Fruit fly (Drosophila melanogaster) whole organism, embryonic: ENCODE results near the gene Hel25E.
A peak's percentile ranks its signal among the peaks of the same experiment; 100 is the strongest.

ENCODE experiments used
- Abd-B ChIP-seq: fragments of 200-800 bp; sonication (Bioruptor generic); optimal IDR thresholded peaks from 2 replicates; lab custom pipeline; 2018; ENCODE audit warnings: missing biosample characterization, mild to moderate bottlenecking, missing genetic modification characterization, moderate library complexity
- BtbVII ChIP-seq: fragments of 200-800 bp; sonication (Bioruptor generic); optimal IDR thresholded peaks from 3 replicates; lab custom pipeline; 2017; ENCODE audit warnings: missing biosample characterization, mild to moderate bottlenecking, missing genetic modification characterization
- CG10274 ChIP-seq: fragments of 200-800 bp; sonication (Bioruptor generic); optimal IDR thresholded peaks from 3 replicates; lab custom pipeline; 2017; ENCODE audit warnings: missing biosample characterization, mild to moderate bottlenecking, missing genetic modification characterization
- CG11398 ChIP-seq: fragments of 200-800 bp; sonication (Bioruptor generic); optimal IDR thresholded peaks from 2 replicates; lab custom pipeline; 2016; ENCODE audit warnings: missing biosample characterization, missing genetic modification characterization
- CG11456 ChIP-seq: fragments of 200-800 bp; sonication (Bioruptor generic); IDR thresholded peaks from 3 replicates; pipeline ENCODE4 v1.3.6; 2022; ENCODE audit warnings: missing biosample characterization, missing genetic modification characterization
- CG12071 ChIP-seq: fragments of 200-800 bp; sonication (Bioruptor generic); optimal IDR thresholded peaks from 3 replicates; lab custom pipeline; 2018; ENCODE audit warnings: missing biosample characterization, mild to moderate bottlenecking, missing genetic modification characterization
- CG12391 ChIP-seq: fragments of 200-800 bp; sonication (Bioruptor generic); optimal IDR thresholded peaks from 3 replicates; lab custom pipeline; 2018; ENCODE audit warnings: missing biosample characterization, mild to moderate bottlenecking, missing genetic modification characterization, moderate library complexity
- CG13424 ChIP-seq: fragments of 200-800 bp; sonication (Bioruptor generic); optimal IDR thresholded peaks from 2 replicates; lab custom pipeline; 2019; ENCODE audit warnings: missing biosample characterization, mild to moderate bottlenecking, missing genetic modification characterization, moderate library complexity
- CG14710 ChIP-seq: fragments of 200-800 bp; sonication (Bioruptor generic); optimal IDR thresholded peaks from 3 replicates; lab custom pipeline; 2019; ENCODE audit warnings: missing biosample characterization, mild to moderate bottlenecking, missing genetic modification characterization, moderate library complexity
- CG16815 ChIP-seq: fragments of 200-800 bp; sonication (Bioruptor generic); optimal IDR thresholded peaks from 3 replicates; lab custom pipeline; 2017; ENCODE audit warnings: missing biosample characterization, mild to moderate bottlenecking, missing genetic modification characterization
- CG18011 ChIP-seq: fragments of 200-800 bp; sonication (Bioruptor generic); optimal IDR thresholded peaks from 2 replicates; lab custom pipeline; 2017; ENCODE audit warnings: missing biosample characterization, missing genetic modification characterization, mild to moderate bottlenecking, moderate library complexity, missing genotype
- CG2678 ChIP-seq: fragments of 200-800 bp; sonication (Bioruptor generic); optimal IDR thresholded peaks from 3 replicates; lab custom pipeline; 2019; ENCODE audit warnings: missing biosample characterization, mild to moderate bottlenecking, missing genetic modification characterization, moderate library complexity
- CG3838 ChIP-seq: fragments of 200-800 bp; sonication (Bioruptor generic); optimal IDR thresholded peaks from 3 replicates; lab custom pipeline; 2016; ENCODE audit warnings: missing biosample characterization, missing genetic modification characterization
- CG4730 ChIP-seq: fragments of 200-800 bp; sonication (Bioruptor generic); IDR thresholded peaks from 2 replicates; pipeline ENCODE4 v1.3.6; 2022; ENCODE audit warnings: missing biosample characterization, missing genetic modification characterization
- CG6791 ChIP-seq: fragments of 200-800 bp; sonication (Bioruptor generic); IDR thresholded peaks from 3 replicates; pipeline ENCODE4 v1.3.6; 2022; ENCODE audit warnings: missing biosample characterization, missing genetic modification characterization; ENCODE audit not compliant: partially characterized antibody
- CG7556 ChIP-seq: fragments of 200-800 bp; sonication (Bioruptor generic); optimal IDR thresholded peaks from 2 replicates; lab custom pipeline; 2017; ENCODE audit warnings: missing biosample characterization, mild to moderate bottlenecking, missing genetic modification characterization
- CG7839 ChIP-seq: fragments of 200-800 bp; sonication (Bioruptor generic); optimal IDR thresholded peaks from 3 replicates; lab custom pipeline; 2018; ENCODE audit warnings: missing biosample characterization, mild to moderate bottlenecking, missing genetic modification characterization, moderate library complexity
- CG9727 ChIP-seq: fragments of 200-800 bp; sonication (Bioruptor generic); optimal IDR thresholded peaks from 3 replicates; lab custom pipeline; 2017; ENCODE audit warnings: missing biosample characterization, mild to moderate bottlenecking, missing genetic modification characterization
- CG9797 ChIP-seq: fragments of 200-800 bp; sonication (Bioruptor generic); optimal IDR thresholded peaks from 3 replicates; lab custom pipeline; 2018; ENCODE audit warnings: missing biosample characterization, mild to moderate bottlenecking, missing genetic modification characterization
- CTCF ChIP-seq: fragments of 200-800 bp; sonication (Bioruptor generic); optimal IDR thresholded peaks from 2 replicates; lab custom pipeline; 2017; ENCODE audit warnings: missing biosample characterization, mild to moderate bottlenecking, missing genetic modification characterization, moderate library complexity
- Camta ChIP-seq: fragments of 200-800 bp; sonication (Bioruptor generic); optimal IDR thresholded peaks from 2 replicates; lab custom pipeline; 2016; ENCODE audit warnings: missing biosample characterization, missing genetic modification characterization
- CrebB ChIP-seq: fragments of 200-800 bp; sonication (Bioruptor generic); optimal IDR thresholded peaks from 3 replicates; lab custom pipeline; 2018; ENCODE audit warnings: missing biosample characterization, mild to moderate bottlenecking, missing genetic modification characterization
- Fer3 ChIP-seq: fragments of 200-800 bp; sonication (Bioruptor generic); optimal IDR thresholded peaks from 2 replicates; lab custom pipeline; 2018; ENCODE audit warnings: missing biosample characterization, mild to moderate bottlenecking, missing genetic modification characterization, moderate library complexity
- Hr3 ChIP-seq: fragments of 200-800 bp; sonication (Bioruptor generic); optimal IDR thresholded peaks from 3 replicates; lab custom pipeline; 2016; ENCODE audit warnings: missing biosample characterization, missing genetic modification characterization
- Max ChIP-seq: fragments of 200-800 bp; sonication (Bioruptor generic); optimal IDR thresholded peaks from 2 replicates; lab custom pipeline; 2016; ENCODE audit warnings: missing biosample characterization, mild to moderate bottlenecking, missing genetic modification characterization
- Neu2 ChIP-seq: fragments of 200-800 bp; sonication (Bioruptor generic); optimal IDR thresholded peaks from 3 replicates; lab custom pipeline; 2016; ENCODE audit warnings: missing biosample characterization, missing genetic modification characterization, borderline replicate concordance
- Nf-YA ChIP-seq: fragments of 200-800 bp; sonication (Bioruptor generic); IDR thresholded peaks from 2 replicates; pipeline ENCODE4 v1.3.6; 2022; ENCODE audit warnings: missing biosample characterization, missing genetic modification characterization
- NfI ChIP-seq: fragments of 200-800 bp; sonication (Bioruptor generic); optimal IDR thresholded peaks from 3 replicates; lab custom pipeline; 2018; ENCODE audit warnings: missing biosample characterization, mild to moderate bottlenecking, missing genetic modification characterization, moderate library complexity
- Poxn ChIP-seq: fragments of 200-800 bp; sonication (Bioruptor generic); IDR thresholded peaks from 2 replicates; pipeline ENCODE4 v1.3.6; 2022; ENCODE audit warnings: missing biosample characterization, missing genetic modification characterization
- Ravus ChIP-seq: fragments of 200-800 bp; sonication (Bioruptor generic); IDR thresholded peaks from 2 replicates; pipeline ENCODE4 v1.3.6; 2022; ENCODE audit warnings: missing biosample characterization, missing genetic modification characterization
- Sin3A ChIP-seq: fragments of >200 bp; optimal IDR thresholded peaks from 2 replicates; lab custom pipeline; 2018
- cg ChIP-seq: fragments of 200-800 bp; sonication (Bioruptor generic); optimal IDR thresholded peaks from 3 replicates; lab custom pipeline; 2019; ENCODE audit warnings: missing biosample characterization, mild to moderate bottlenecking, missing genetic modification characterization, moderate library complexity
- crc ChIP-seq: fragments of 200-800 bp; sonication (Bioruptor generic); optimal IDR thresholded peaks from 2 replicates; lab custom pipeline; 2016; ENCODE audit warnings: missing biosample characterization, missing genetic modification characterization
- danr ChIP-seq: fragments of 200-800 bp; sonication (Bioruptor generic); IDR thresholded peaks from 2 replicates; pipeline ENCODE4 v1.3.6; 2022; ENCODE audit warnings: missing biosample characterization, missing genetic modification characterization
- dpn ChIP-seq, 2 experiments: fragments of 200-800 bp; sonication (Bioruptor generic); optimal IDR thresholded peaks; 3 replicates each; lab custom pipeline; 2016; ENCODE audit warnings: missing biosample characterization in 2 of 2, missing genetic modification characterization in 2 of 2
- exex ChIP-seq: fragments of 200-800 bp; sonication (Bioruptor generic); optimal IDR thresholded peaks from 4 replicates; lab custom pipeline; 2018; ENCODE audit warnings: missing biosample characterization, mild to moderate bottlenecking, missing genetic modification characterization, moderate library complexity
- fru ChIP-seq: fragments of >200 bp; optimal IDR thresholded peaks from 2 replicates; lab custom pipeline; 2017
- gcm ChIP-seq: fragments of 200-800 bp; sonication (Bioruptor generic); optimal IDR thresholded peaks from 2 replicates; lab custom pipeline; 2019; ENCODE audit warnings: missing biosample characterization, mild to moderate bottlenecking, missing genetic modification characterization, moderate library complexity
- gfzf ChIP-seq: fragments of 200-800 bp; sonication (Bioruptor generic); optimal IDR thresholded peaks from 2 replicates; lab custom pipeline; 2016; ENCODE audit warnings: missing biosample characterization, mild to moderate bottlenecking, missing genetic modification characterization, moderate library complexity
- inv ChIP-seq: fragments of 200-800 bp; sonication (Bioruptor generic); IDR thresholded peaks from 2 replicates; pipeline ENCODE4 v1.3.6; 2022; ENCODE audit warnings: missing biosample characterization, missing genetic modification characterization; ENCODE audit not compliant: partially characterized antibody
- p53 ChIP-seq: fragments of 200-800 bp; sonication (Bioruptor generic); optimal IDR thresholded peaks from 2 replicates; lab custom pipeline; 2016; ENCODE audit warnings: missing biosample characterization, missing genetic modification characterization
- prd ChIP-seq, 3 experiments: fragments of >200 bp in 2 of 3; fragments of 200-800 bp in 1 of 3; sonication (Bioruptor generic) in 1 of 3; optimal IDR thresholded peaks in 2 of 3; IDR thresholded peaks in 1 of 3; 2 replicates in 2 of 3; 3 replicates in 1 of 3; pipeline versions ENCODE4 v1.3.6 to Lab custom; 2017 to 2022; ENCODE audit warnings: missing biosample characterization in 1 of 3, missing genetic modification characterization in 1 of 3
- salm ChIP-seq: fragments of 200-800 bp; sonication (Bioruptor generic); optimal IDR thresholded peaks from 2 replicates; lab custom pipeline; 2018; ENCODE audit warnings: missing biosample characterization, mild to moderate bottlenecking, missing genetic modification characterization
- seq ChIP-seq: fragments of 200-800 bp; sonication (Bioruptor generic); IDR thresholded peaks from 2 replicates; pipeline ENCODE4 v1.3.6; 2022; ENCODE audit warnings: missing biosample characterization, missing genetic modification characterization
- slou ChIP-seq: fragments of 200-800 bp; sonication (Bioruptor generic); optimal IDR thresholded peaks from 3 replicates; lab custom pipeline; 2016; ENCODE audit warnings: missing biosample characterization, missing genetic modification characterization
- slp2 ChIP-seq: fragments of 200-800 bp; sonication (Bioruptor generic); optimal IDR thresholded peaks from 2 replicates; lab custom pipeline; 2016; ENCODE audit warnings: missing biosample characterization, missing genetic modification characterization
- tx ChIP-seq: fragments of 200-800 bp; sonication (Bioruptor generic); optimal IDR thresholded peaks from 2 replicates; lab custom pipeline; 2016; ENCODE audit warnings: missing biosample characterization, missing genetic modification characterization
- vvl ChIP-seq: fragments of 200-800 bp; sonication (Bioruptor generic); IDR thresholded peaks from 2 replicates; pipeline ENCODE4 v1.3.6; 2022; ENCODE audit warnings: missing biosample characterization, missing genetic modification characterization
- zfh1 ChIP-seq: fragments of 200-800 bp; sonication (Bioruptor generic); IDR thresholded peaks from 3 replicates; pipeline ENCODE4 v1.3.6; 2022; ENCODE audit warnings: missing biosample characterization, missing genetic modification characterization

The Hel25E gene

dm6 chr2L:5546518-5547287, 4.6 kb upstream of the Hel25E start, which contains the start of gene Oscillin (continued):
- TF ChIP-seq CG3838 (GFP tag; lab: Kevin White, UChicago) (peak; percentile 8), CG7839 (tag; lab: Kevin White, UChicago) (peak; percentile 88), seq (no peak; the same call in none of the 2 replicates), BtbVII (GFP tag; lab: Kevin White, UChicago) (peak; percentile 76), gcm (GFP tag; lab: Kevin White, UChicago) (no peak), CG12071 (GFP tag; lab: Kevin White, UChicago) (no peak), zfh1 (GFP tag; lab: Robert Waterston, UW) (peak; percentile 84), inv (GFP tag; lab: Robert Waterston, UW) (peak; percentile 32; the same call in 1 of the 2 replicates), CG10274 (peak; percentile 94), CG12391 (tag; lab: Kevin White, UChicago) (peak; percentile 48), crc (GFP tag; lab: Kevin White, UChicago) (peak; percentile 42), danr (GFP tag; lab: Robert Waterston, UW) (0 out of 2 replicates have a peak, but pooled peaks have one; percentile 7), dpn (GFP tag; optimal IDR thresholded peaks at IDR 0.05; lab: Kevin White, UChicago) (peak; percentile 61 to 65), salm (tag; lab: Kevin White, UChicago) (peak; percentile 56), CG18011 (GFP tag; lab: Kevin White, UChicago) (no peak), Neu2 (GFP tag; lab: Kevin White, UChicago) (no peak), Poxn (GFP tag; lab: Robert Waterston, UW) (peak; percentile 28; the same call in 1 of the 2 replicates), slou (GFP tag; lab: Kevin White, UChicago) (peak; percentile 62), Abd-B (GFP tag; lab: Kevin White, UChicago) (peak; percentile 52), CrebB (tag; lab: Kevin White, UChicago) (no peak), CG14710 (peak; percentile 89), CG9797 (GFP tag; lab: Kevin White, UChicago) (no peak), gfzf (GFP tag; lab: Kevin White, UChicago) (no peak), Fer3 (tag; lab: Kevin White, UChicago) (peak; percentile 82), Hr3 (GFP tag; lab: Kevin White, UChicago) (no peak), prd (optimal IDR thresholded peaks at IDR 0.05; lab: Kevin White, UChicago) (no peak), prd (GFP tag; IDR thresholded peaks at IDR 0.05; lab: Robert Waterston, UW) (peak; percentile 79), Sin3A (no peak), Ravus (GFP tag; lab: Robert Waterston, UW) (no peak; the same call in 1 of the 2 replicates), CG4730 (GFP tag; lab: Robert Waterston, UW) (peak; percentile 69), CG11456 (GFP tag; lab: Robert Waterston, UW) (peak; percentile 84), CTCF (GFP tag; lab: Kevin White, UChicago) (peak; percentile 12), CG13424 (no peak), cg (peak; percentile 75), vvl (GFP tag; lab: Robert Waterston, UW) (peak; percentile 94), tx (peak; percentile 48), Max (GFP tag; lab: Kevin White, UChicago) (peak; percentile 47), CG6791 (GFP tag; lab: Robert Waterston, UW) (peak; percentile 95), Nf-YA (GFP tag; lab: Robert Waterston, UW) (peak; percentile 75), p53 (GFP tag; lab: Kevin White, UChicago) (no peak), slp2 (GFP tag; lab: Kevin White, UChicago) (peak; percentile 44), CG7556 (GFP tag; lab: Kevin White, UChicago) (peak; percentile 86), CG11398 (GFP tag; lab: Kevin White, UChicago) (peak; percentile 12), CG16815 (GFP tag; lab: Kevin White, UChicago) (peak; percentile 18), CG2678 (tag; lab: Kevin White, UChicago) (peak; percentile 92), fru (lab: Kevin White, UChicago) (no peak), exex (peak; percentile 51), Camta (peak; percentile 25), NfI (GFP tag; lab: Kevin White, UChicago) (peak; percentile 66), CG9727 (peak; percentile 88)
